Worm (Caenorhabditis elegans) whole organism, L1 larva: ENCODE data around the gene str-77.

Experiments used
- F16B12.6 ChIP-seq: fragments of 150-350 bp; optimal IDR thresholded peaks from 2 replicates; lab custom pipeline; 2014; ENCODE audit warnings: missing biosample characterization, missing genetic modification characterization
- isw-1 ChIP-seq: fragments of 200-800 bp; sonication (Bioruptor generic); IDR thresholded peaks from 2 replicates; pipeline ENCODE4 v1.3.6; 2022; ENCODE audit warnings: missing genetic modification characterization, missing compliant biosample characterization
- mdl-1 ChIP-seq, 2 experiments: fragments of 150-350 bp; optimal IDR thresholded peaks; 2 replicates each; lab custom pipeline; 2014 to 2017; ENCODE audit warnings: missing biosample characterization in 2 of 2, missing genetic modification characterization in 2 of 2, inconsistent platforms in 1 of 2
- nhr-11 ChIP-seq: fragments of 150-350 bp; optimal IDR thresholded peaks from 2 replicates; lab custom pipeline; 2014; ENCODE audit warnings: missing biosample characterization, missing genetic modification characterization
- skn-1 ChIP-seq: fragments of 150-350 bp; optimal IDR thresholded peaks from 2 replicates; lab custom pipeline; 2014; ENCODE audit warnings: missing biosample characterization, missing genetic modification characterization
- snu-23 ChIP-seq: sonication (generic microtip); optimal IDR thresholded peaks from 2 replicates; lab custom pipeline; 2016; ENCODE audit warnings: missing genetic modification characterization, missing compliant biosample characterization
- xbp-1 ChIP-seq: sonication (generic microtip); optimal IDR thresholded peaks from 2 replicates; lab custom pipeline; 2016; ENCODE audit warnings: missing genetic modification characterization, missing compliant biosample characterization

- TF ChIP-seq F16B12.6 (tag; lab: Kevin White, UChicago) (no peak), mdl-1 (tag; optimal IDR thresholded peaks at IDR 0.05; lab: Kevin White, UChicago) (no peak), xbp-1 (tag; lab: Kevin White, UChicago) (no peak), snu-23 (GFP tag; lab: Kevin White, UChicago) (no peak), isw-1 (no peak), skn-1 (tag; lab: Kevin White, UChicago) (no peak), nhr-11 (no peak)
These were observed 31.9 kb upstream of the str-77 start, which contains the start of gene F59A1.18 for ce11 chrV:17686852-17687251.
